Worm (Caenorhabditis elegans) whole organism, mixed stage, embryonic: Measurements from ENCODE around the gene K10G9.2.

Experiments used
- M03D4.4 ChIP-seq: sonication (generic microtip); optimal IDR thresholded peaks from 2 replicates; lab custom pipeline; 2017; ENCODE audit warnings: mild to moderate bottlenecking, missing genetic modification characterization, missing compliant biosample characterization
- bed-3 ChIP-seq: fragments of 200-800 bp; sonication (Bioruptor generic); optimal IDR thresholded peaks from 3 replicates; lab custom pipeline; 2018; ENCODE audit warnings: mild to moderate bottlenecking, missing genetic modification characterization, moderate library complexity, missing compliant biosample characterization
- ceh-39 ChIP-seq: fragments of 150-350 bp; optimal IDR thresholded peaks from 2 replicates; lab custom pipeline; 2014; ENCODE audit warnings: missing biosample characterization, missing genetic modification characterization
- ceh-43 ChIP-seq: fragments of 200-800 bp; sonication (Bioruptor generic); optimal IDR thresholded peaks from 2 replicates; lab custom pipeline; 2018; ENCODE audit warnings: mild to moderate bottlenecking, missing genetic modification characterization, moderate library complexity, missing compliant biosample characterization
- ces-1 ChIP-seq: fragments of 150-350 bp; optimal IDR thresholded peaks from 2 replicates; lab custom pipeline; 2014; ENCODE audit warnings: missing biosample characterization, missing genetic modification reagents, missing genetic modification characterization
- cnd-1 ChIP-seq: fragments of 200-800 bp; sonication (Bioruptor generic); optimal IDR thresholded peaks from 2 replicates; lab custom pipeline; 2018; ENCODE audit warnings: mild to moderate bottlenecking, missing genetic modification characterization, missing compliant biosample characterization
- drap-1 ChIP-seq: fragments of 200-800 bp; sonication (Bioruptor generic); optimal IDR thresholded peaks from 3 replicates; lab custom pipeline; 2018; ENCODE audit warnings: mild to moderate bottlenecking, missing genetic modification characterization, missing compliant biosample characterization
- elt-1 ChIP-seq: sonication (generic microtip); optimal IDR thresholded peaks from 2 replicates; lab custom pipeline; 2017; ENCODE audit warnings: missing genetic modification characterization, mild to moderate bottlenecking, missing compliant biosample characterization, antibody characterized with exemption, moderate library complexity, borderline replicate concordance; ENCODE audit not compliant: insufficient read depth
- elt-3 ChIP-seq: fragments of 150-350 bp; optimal IDR thresholded peaks from 2 replicates; lab custom pipeline; 2014; ENCODE audit warnings: missing biosample characterization, missing genetic modification characterization
- ham-2 ChIP-seq: fragments of 200-800 bp; sonication (Bioruptor generic); optimal IDR thresholded peaks from 2 replicates; lab custom pipeline; 2018; ENCODE audit warnings: mild to moderate bottlenecking, missing genetic modification characterization, missing compliant biosample characterization
- lin-13 ChIP-seq: fragments of 150-350 bp; optimal IDR thresholded peaks from 2 replicates; lab custom pipeline; 2014; ENCODE audit warnings: missing biosample characterization, missing genetic modification characterization
- lin-32 ChIP-seq: fragments of 200-800 bp; sonication (Bioruptor generic); optimal IDR thresholded peaks from 2 replicates; lab custom pipeline; 2018; ENCODE audit warnings: mild to moderate bottlenecking, missing genetic modification characterization, missing compliant biosample characterization
- lsy-2 ChIP-seq: fragments of 150-350 bp; optimal IDR thresholded peaks from 2 replicates; lab custom pipeline; 2014; ENCODE audit warnings: missing biosample characterization, missing genetic modification characterization
- mab-5 ChIP-seq: fragments of 150-350 bp; optimal IDR thresholded peaks from 2 replicates; lab custom pipeline; 2014; ENCODE audit warnings: missing biosample characterization, missing genetic modification characterization
- mls-2 ChIP-seq: sonication (generic microtip); optimal IDR thresholded peaks from 2 replicates; lab custom pipeline; 2016; ENCODE audit warnings: mild to moderate bottlenecking, missing genetic modification characterization, moderate library complexity, missing compliant biosample characterization
- nhr-2 ChIP-seq: fragments of 150-350 bp; optimal IDR thresholded peaks from 2 replicates; lab custom pipeline; 2014; ENCODE audit warnings: missing biosample characterization, missing genetic modification characterization
- nhr-237 ChIP-seq: fragments of 150-350 bp; optimal IDR thresholded peaks from 2 replicates; lab custom pipeline; 2014; ENCODE audit warnings: missing biosample characterization, missing genetic modification characterization
- nhr-28 ChIP-seq: fragments of 150-350 bp; optimal IDR thresholded peaks from 2 replicates; lab custom pipeline; 2014; ENCODE audit warnings: missing biosample characterization, missing genetic modification characterization
- nhr-76 ChIP-seq: sonication (generic microtip); optimal IDR thresholded peaks from 2 replicates; lab custom pipeline; 2017; ENCODE audit warnings: missing biosample characterization, missing genetic modification characterization
- pha-4 ChIP-seq: fragments of 150-350 bp; optimal IDR thresholded peaks from 2 replicates; lab custom pipeline; 2018; ENCODE audit warnings: missing biosample characterization, missing genetic modification reagents, missing genetic modification characterization
- sem-2 ChIP-seq: fragments of 200-800 bp; sonication (Bioruptor generic); optimal IDR thresholded peaks from 2 replicates; lab custom pipeline; 2018; ENCODE audit warnings: mild to moderate bottlenecking, missing genetic modification characterization, missing compliant biosample characterization
- snpc-4 ChIP-seq: fragments of 150-350 bp; optimal IDR thresholded peaks from 2 replicates; lab custom pipeline; 2014; ENCODE audit warnings: missing biosample characterization, missing genetic modification characterization
- sptf-1 ChIP-seq: sonication (generic microtip); optimal IDR thresholded peaks from 2 replicates; lab custom pipeline; 2017; ENCODE audit warnings: mild to moderate bottlenecking, missing genetic modification characterization, moderate library complexity, missing compliant biosample characterization
- tbx-8 ChIP-seq: fragments of 200-800 bp; sonication (Bioruptor generic); optimal IDR thresholded peaks from 2 replicates; lab custom pipeline; 2018; ENCODE audit warnings: mild to moderate bottlenecking, missing genetic modification characterization, moderate library complexity, missing compliant biosample characterization
- unc-120 ChIP-seq: sonication (generic microtip); optimal IDR thresholded peaks from 2 replicates; lab custom pipeline; 2017; ENCODE audit warnings: missing genetic modification characterization, missing compliant biosample characterization; ENCODE audit not compliant: poor library complexity, severe bottlenecking
- unc-39 ChIP-seq: fragments of 150-350 bp; optimal IDR thresholded peaks from 2 replicates; lab custom pipeline; 2014; ENCODE audit warnings: missing biosample characterization, missing genetic modification characterization
- unc-62 ChIP-seq: fragments of 150-350 bp; optimal IDR thresholded peaks from 2 replicates; lab custom pipeline; 2014; ENCODE audit warnings: missing biosample characterization, missing genetic modification reagents, missing genetic modification characterization
- zip-8 ChIP-seq: fragments of 150-350 bp; optimal IDR thresholded peaks from 2 replicates; lab custom pipeline; 2014; ENCODE audit warnings: missing biosample characterization, missing genetic modification characterization
- ztf-11 ChIP-seq: fragments of 150-350 bp; optimal IDR thresholded peaks from 2 replicates; lab custom pipeline; 2014; ENCODE audit warnings: missing biosample characterization, missing genetic modification characterization

Gene K10G9.2

DNA sequence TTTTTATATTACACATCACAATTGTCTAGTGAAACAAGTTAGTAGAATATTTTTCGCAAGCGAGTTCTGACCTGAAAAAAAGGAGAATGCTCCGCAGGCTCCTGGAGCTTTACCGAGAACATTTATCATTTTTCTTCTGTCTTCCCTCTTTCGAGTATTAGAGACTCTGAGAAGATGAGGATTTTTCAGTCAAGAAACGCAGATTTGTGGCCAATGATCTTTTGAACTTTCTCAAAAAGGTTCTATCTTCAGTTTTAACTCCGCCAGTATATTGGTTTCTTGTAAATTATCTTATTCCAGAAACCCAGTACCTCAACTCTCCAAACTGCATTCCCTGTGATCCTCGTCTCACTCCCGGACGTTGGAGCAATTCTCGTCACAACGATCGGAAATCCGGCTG is at the start of gene K10G9.2:
Gene K10G9.2 (plus strand): TSS at position 301 of the 400 bp plus-strand sequence.
- TF ChIP-seq snpc-4 (no peak), lin-32 (GFP tag; lab: Kevin White, UChicago) (no peak), unc-39 (tag; lab: Kevin White, UChicago) (no peak), nhr-237 (tag; lab: Kevin White, UChicago) (no peak), ces-1 (no peak), elt-1 (tag; lab: Kevin White, UChicago) (no peak), nhr-28 (tag; lab: Kevin White, UChicago) (no peak), ham-2 (GFP tag; lab: Kevin White, UChicago) (no peak), bed-3 (no peak), cnd-1 (tag; lab: Kevin White, UChicago) (no peak), pha-4 (tag; lab: Kevin White, UChicago) (no peak), sptf-1 (tag; lab: Kevin White, UChicago) (no peak)

DNA sequence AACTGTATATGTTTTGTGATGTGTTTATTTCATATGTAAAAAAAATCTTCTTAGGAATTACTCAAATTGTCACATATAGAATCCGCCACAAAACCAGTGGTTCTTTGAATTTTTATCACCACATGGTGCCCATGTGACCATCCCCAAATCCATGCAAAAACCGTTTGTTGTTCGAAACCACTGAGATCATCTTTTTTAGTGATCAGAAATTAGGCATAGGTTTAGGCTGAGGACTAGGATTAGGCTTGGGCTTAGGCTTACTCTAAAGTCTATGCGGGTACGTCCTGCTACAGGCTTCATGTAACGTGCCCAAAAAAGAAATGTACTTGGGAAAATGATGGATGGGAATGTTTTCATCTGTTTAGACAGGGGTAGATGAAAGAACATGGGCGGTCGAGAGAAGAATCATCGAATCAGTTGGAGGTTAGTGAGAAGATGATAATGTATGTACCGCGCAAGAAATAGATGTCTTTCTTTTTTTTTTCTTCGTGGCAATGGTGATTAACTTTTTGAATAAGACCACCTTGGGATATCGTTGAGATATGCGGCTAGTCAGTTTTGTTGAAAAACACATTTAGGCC is 49.3 kb upstream of the K10G9.2 start:
- no peak for TF ChIP-seq unc-62 (GFP tag; lab: Kevin White, UChicago)
- TF ChIP-seq elt-3 (tag; lab: Kevin White, UChicago) = no peak
- TF ChIP-seq ces-1 = no peak
- no peak for TF ChIP-seq elt-1 (tag; lab: Kevin White, UChicago)
- TF ChIP-seq nhr-76 (tag; lab: Kevin White, UChicago) = no peak
- TF ChIP-seq unc-120 (tag; lab: Kevin White, UChicago) = no peak
- TF ChIP-seq mls-2 (tag; lab: Kevin White, UChicago) = no peak
- TF ChIP-seq ztf-11 (tag; lab: Kevin White, UChicago) = no peak
- no peak for TF ChIP-seq bed-3
- no peak for TF ChIP-seq unc-39 (tag; lab: Kevin White, UChicago)
- no peak for TF ChIP-seq lsy-2 (tag; lab: Kevin White, UChicago)

DNA sequence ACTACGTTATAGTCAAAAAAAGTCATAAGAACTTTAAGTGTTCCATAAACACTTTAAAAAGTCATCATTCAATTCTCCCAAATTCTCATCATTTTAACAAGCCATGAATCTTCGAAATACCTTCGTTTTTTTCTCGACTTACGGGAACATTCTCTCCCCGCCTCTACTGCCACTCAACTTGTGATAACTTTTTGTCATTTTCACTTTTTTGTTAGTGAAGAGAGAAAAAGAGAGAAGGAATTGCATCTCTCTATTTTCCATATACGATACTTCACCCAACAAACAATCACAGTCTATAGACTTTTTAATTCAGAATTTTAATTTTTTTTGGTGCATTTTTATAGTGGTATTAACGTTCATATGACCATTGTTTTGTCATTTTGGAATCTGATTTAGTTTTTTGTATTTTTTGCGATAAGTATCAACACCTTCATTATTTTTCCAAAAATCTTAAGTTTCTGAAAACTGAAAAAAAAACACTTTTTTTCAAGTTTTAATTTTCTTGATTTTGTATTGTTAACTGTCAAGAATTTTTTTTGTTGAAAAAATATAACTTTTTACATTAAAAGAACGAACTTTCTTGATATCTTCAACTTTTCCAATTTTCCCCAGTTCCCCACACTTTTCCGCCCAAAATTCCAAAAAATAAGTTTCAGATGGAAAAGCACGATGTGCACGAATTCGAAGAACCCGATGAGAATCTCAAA is 47.1 kb upstream of the K10G9.2 start, which contains the start of gene Y70G10A.3:
Gene Y70G10A.3 (plus strand): TSS at position 657 of the 707 bp plus-strand sequence.
- TF ChIP-seq lin-13 (tag; lab: Kevin White, UChicago) = no peak
- no peak for TF ChIP-seq lsy-2 (tag; lab: Kevin White, UChicago)
- TF ChIP-seq nhr-2 (tag; lab: Kevin White, UChicago) = no peak
- TF ChIP-seq zip-8 = no peak
- no peak for TF ChIP-seq elt-1 (tag; lab: Kevin White, UChicago)
- TF ChIP-seq drap-1 (GFP tag; lab: Kevin White, UChicago) = no peak
- no peak for TF ChIP-seq nhr-237 (tag; lab: Kevin White, UChicago)
- no peak for TF ChIP-seq unc-39 (tag; lab: Kevin White, UChicago)
- no peak for TF ChIP-seq ces-1
- TF ChIP-seq sptf-1 (tag; lab: Kevin White, UChicago) = no peak
- TF ChIP-seq M03D4.4 (tag; lab: Kevin White, UChicago) = no peak
- TF ChIP-seq ceh-39 = no peak
- no peak for TF ChIP-seq ztf-11 (tag; lab: Kevin White, UChicago)
- TF ChIP-seq cnd-1 (tag; lab: Kevin White, UChicago) = no peak
- TF ChIP-seq tbx-8 = no peak

ce11 chrIII:10240073-10240472 is 45.6 kb upstream of the K10G9.2 start:
- TF ChIP-seq zip-8 = no peak
- TF ChIP-seq ham-2 (GFP tag; lab: Kevin White, UChicago) = no peak
- TF ChIP-seq cnd-1 (tag; lab: Kevin White, UChicago) = no peak
- TF ChIP-seq tbx-8 = no peak
- TF ChIP-seq ztf-11 (tag; lab: Kevin White, UChicago) = no peak
- TF ChIP-seq nhr-76 (tag; lab: Kevin White, UChicago) = no peak
- no peak for TF ChIP-seq sem-2 (GFP tag; lab: Kevin White, UChicago)
- no peak for TF ChIP-seq sptf-1 (tag; lab: Kevin White, UChicago)
- no peak for TF ChIP-seq nhr-2 (tag; lab: Kevin White, UChicago)
- no peak for TF ChIP-seq M03D4.4 (tag; lab: Kevin White, UChicago)
- TF ChIP-seq nhr-237 (tag; lab: Kevin White, UChicago) = no peak

DNA sequence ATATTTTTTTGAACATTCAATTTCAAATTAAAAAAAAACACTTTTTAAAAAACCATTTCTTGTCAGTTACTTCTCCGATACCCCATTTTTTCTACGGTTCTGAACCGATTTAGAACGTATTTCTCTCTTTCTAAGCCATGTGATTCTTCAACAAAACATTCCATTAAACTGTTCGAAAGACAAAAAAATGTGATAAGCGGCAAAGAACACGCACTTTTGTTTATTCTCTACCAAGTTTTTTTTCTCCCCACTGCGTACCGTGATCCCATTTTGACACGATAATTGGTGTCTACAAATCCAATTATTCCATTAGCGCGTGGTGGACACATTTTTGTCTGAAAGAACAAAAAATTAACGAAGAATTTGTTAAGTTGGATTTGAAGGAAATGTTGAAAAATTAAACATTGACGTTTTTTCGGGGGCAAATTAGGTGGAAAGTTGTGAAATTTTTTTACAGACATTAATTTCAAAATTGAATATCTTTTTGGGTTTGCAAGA is 44.3 kb upstream of the K10G9.2 start:
- TF ChIP-seq mab-5 (tag; lab: Kevin White, UChicago) (no peak), ceh-43 (GFP tag; lab: Kevin White, UChicago) (no peak), M03D4.4 (tag; lab: Kevin White, UChicago) (no peak), nhr-2 (tag; lab: Kevin White, UChicago) (no peak)
